Fruit fly (Drosophila melanogaster) whole organism, pupa: ENCODE results near the gene svp.

ENCODE experiments used
- CG10348 ChIP-seq: fragments of 200-800 bp; sonication (Bioruptor generic); IDR thresholded peaks from 2 replicates; pipeline ENCODE4 v1.3.6; 2022; ENCODE audit warnings: missing biosample characterization, missing genetic modification characterization
- CG12605 ChIP-seq: fragments of 200-800 bp; sonication (Bioruptor generic); IDR thresholded peaks from 2 replicates; pipeline ENCODE4 v1.3.6; 2022; ENCODE audit warnings: missing biosample characterization, missing genetic modification characterization
- CG13204 ChIP-seq: fragments of 200-800 bp; sonication (Bioruptor generic); optimal IDR thresholded peaks from 2 replicates; lab custom pipeline; 2018; ENCODE audit warnings: missing biosample characterization, mild to moderate bottlenecking, missing genetic modification characterization, moderate library complexity
- CG14655 ChIP-seq: fragments of 200-800 bp; sonication (Bioruptor generic); optimal IDR thresholded peaks from 3 replicates; lab custom pipeline; 2017; ENCODE audit warnings: mild to moderate bottlenecking, missing biosample characterization, missing genetic modification reagents, missing genetic modification characterization
- CG15710 ChIP-seq: fragments of 200-800 bp; sonication (Bioruptor generic); optimal IDR thresholded peaks from 2 replicates; lab custom pipeline; 2018; ENCODE audit warnings: missing biosample characterization, mild to moderate bottlenecking, missing genetic modification characterization, moderate library complexity
- CG17806 ChIP-seq: fragments of 200-800 bp; sonication (Bioruptor generic); optimal IDR thresholded peaks from 2 replicates; lab custom pipeline; 2018; ENCODE audit warnings: missing biosample characterization, mild to moderate bottlenecking, missing genetic modification characterization, moderate library complexity
- CG32121 ChIP-seq: fragments of 200-800 bp; sonication (Bioruptor generic); IDR thresholded peaks from 2 replicates; pipeline ENCODE4 v1.3.6; 2022; ENCODE audit warnings: missing biosample characterization, missing genetic modification characterization
- CG34367 ChIP-seq: fragments of 200-800 bp; sonication (Bioruptor generic); optimal IDR thresholded peaks from 2 replicates; lab custom pipeline; 2018; ENCODE audit warnings: missing biosample characterization, mild to moderate bottlenecking, missing genetic modification characterization
- CG4496 ChIP-seq: fragments of 200-800 bp; sonication (Bioruptor generic); IDR thresholded peaks from 3 replicates; pipeline ENCODE4 v1.3.6; 2022; ENCODE audit warnings: missing biosample characterization, missing genetic modification characterization
- CG8159 ChIP-seq: fragments of 200-800 bp; sonication (Bioruptor generic); optimal IDR thresholded peaks from 3 replicates; lab custom pipeline; 2018; ENCODE audit warnings: missing biosample characterization, mild to moderate bottlenecking, missing genetic modification characterization, moderate library complexity
- CG8301 ChIP-seq: fragments of 200-800 bp; sonication (Bioruptor generic); optimal IDR thresholded peaks from 2 replicates; lab custom pipeline; 2018; ENCODE audit warnings: missing biosample characterization, mild to moderate bottlenecking, missing genetic modification characterization
- CG9948 ChIP-seq: fragments of 200-800 bp; sonication (Bioruptor generic); optimal IDR thresholded peaks from 2 replicates; lab custom pipeline; 2018; ENCODE audit warnings: missing biosample characterization, mild to moderate bottlenecking, missing genetic modification characterization, moderate library complexity
- D1 ChIP-seq: fragments of 200-800 bp; sonication (Bioruptor generic); optimal IDR thresholded peaks from 2 replicates; lab custom pipeline; 2018; ENCODE audit warnings: missing biosample characterization, mild to moderate bottlenecking, missing genetic modification characterization, moderate library complexity
- EcR ChIP-seq: fragments of 200-800 bp; sonication (Bioruptor generic); optimal IDR thresholded peaks from 3 replicates; lab custom pipeline; 2019; ENCODE audit warnings: missing biosample characterization, missing genetic modification characterization, mild to moderate bottlenecking, moderate library complexity, missing genetic modification reagents
- Ets98B ChIP-seq: fragments of 200-800 bp; sonication (Bioruptor generic); IDR thresholded peaks from 2 replicates; pipeline ENCODE4 v1.3.6; 2022; ENCODE audit warnings: missing biosample characterization, missing genetic modification characterization
- Pif1A ChIP-seq: fragments of 200-800 bp; sonication (Bioruptor generic); optimal IDR thresholded peaks from 3 replicates; lab custom pipeline; 2016; ENCODE audit warnings: missing biosample characterization, missing genetic modification characterization
- Pif1B ChIP-seq: fragments of 200-800 bp; sonication (Bioruptor generic); optimal IDR thresholded peaks from 3 replicates; lab custom pipeline; 2016; ENCODE audit warnings: missing biosample characterization, missing genetic modification characterization
- Snoo ChIP-seq: fragments of 200-800 bp; sonication (Bioruptor generic); optimal IDR thresholded peaks from 3 replicates; lab custom pipeline; 2017; ENCODE audit warnings: missing biosample characterization, mild to moderate bottlenecking, missing genetic modification characterization, inconsistent platforms
- fd96Ca ChIP-seq: fragments of 200-800 bp; sonication (Bioruptor generic); IDR thresholded peaks from 3 replicates; pipeline ENCODE4 v1.3.6; 2022; ENCODE audit warnings: missing biosample characterization, missing genetic modification characterization
- gl ChIP-seq: fragments of 200-800 bp; sonication (Bioruptor generic); optimal IDR thresholded peaks from 2 replicates; lab custom pipeline; 2018; ENCODE audit warnings: missing biosample characterization, mild to moderate bottlenecking, missing genetic modification characterization
- rn ChIP-seq: fragments of 200-800 bp; sonication (Bioruptor generic); IDR thresholded peaks from 2 replicates; pipeline ENCODE4 v1.3.6; 2022; ENCODE audit warnings: missing biosample characterization, missing genetic modification characterization

Gene svp

DNA sequence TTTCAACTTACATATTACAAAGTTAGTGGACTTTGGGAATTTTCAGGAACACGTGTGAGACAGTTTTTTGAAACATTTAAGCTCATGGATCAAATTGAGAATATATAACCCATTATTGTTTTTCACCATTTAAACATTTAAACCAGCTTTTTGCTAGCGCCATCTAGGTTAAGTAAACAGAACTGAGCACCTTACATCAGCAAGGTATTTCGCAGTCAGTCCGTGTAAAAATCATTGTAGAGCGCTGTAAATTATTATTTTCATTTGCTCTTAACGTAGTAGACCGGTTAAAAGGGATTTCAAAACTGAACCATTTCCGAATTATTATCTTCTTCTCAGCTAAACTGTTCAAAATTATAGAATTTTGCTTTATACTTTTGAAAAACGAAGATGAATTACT is 36.4 kb upstream of the svp start, which contains the start of gene Rsbp15:
TSS of gene Rsbp15 (plus strand) at position 295 of the 400 bp plus-strand sequence.
- no peak; the same call in 2 of the 3 replicates for TF ChIP-seq CG4496
- TF ChIP-seq fd96Ca (GFP tag; lab: Robert Waterston, UW), result no peak
- TF ChIP-seq CG12605 (GFP tag; lab: Robert Waterston, UW), result no peak
- TF ChIP-seq CG32121, result no peak
- no peak for TF ChIP-seq CG8301 (tag; lab: Kevin White, UChicago)
- no peak for TF ChIP-seq D1 (tag; lab: Kevin White, UChicago)
- TF ChIP-seq CG17806 (tag; lab: Kevin White, UChicago), result no peak
- no peak for TF ChIP-seq Pif1A (GFP tag; lab: Kevin White, UChicago)
- TF ChIP-seq CG14655 (GFP tag; lab: Kevin White, UChicago), result no peak
- no peak for TF ChIP-seq CG13204 (GFP tag; lab: Kevin White, UChicago)
- no peak for TF ChIP-seq EcR (GFP tag; lab: Kevin White, UChicago)
- no peak for TF ChIP-seq CG9948 (tag; lab: Kevin White, UChicago)
- TF ChIP-seq CG8159 (tag; lab: Kevin White, UChicago), result no peak
- TF ChIP-seq gl (tag; lab: Kevin White, UChicago), result no peak
- TF ChIP-seq, all 21 proteins: peak for 0

DNA sequence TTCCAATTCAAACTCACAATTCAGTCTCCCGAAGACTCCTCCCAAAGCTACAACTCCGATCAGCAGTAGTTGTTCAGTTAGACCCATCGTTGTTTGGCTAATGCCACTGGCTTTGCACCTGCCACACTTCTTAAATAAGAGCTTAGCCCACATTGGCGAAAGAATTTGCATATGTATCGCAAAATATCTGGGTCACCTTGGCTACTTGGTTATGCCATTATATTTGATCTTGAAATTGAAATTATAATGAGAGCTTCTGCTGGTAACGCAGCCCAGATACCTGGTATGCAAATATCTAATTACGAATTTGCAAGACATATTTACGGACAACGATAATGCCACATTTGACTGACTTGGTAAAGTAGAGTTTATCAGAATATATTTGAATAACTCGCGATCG is 33.6 kb upstream of the svp start, which contains the start of gene CG17404:
TSS of gene CG17404 (minus strand) at position 101 of the 400 bp plus-strand sequence.
- TF ChIP-seq D1 (tag; lab: Kevin White, UChicago), result no peak
- no peak for TF ChIP-seq CG14655 (GFP tag; lab: Kevin White, UChicago)
- no peak for TF ChIP-seq rn (GFP tag; lab: Robert Waterston, UW)
- no peak for TF ChIP-seq CG13204 (GFP tag; lab: Kevin White, UChicago)
- no peak for TF ChIP-seq CG10348 (GFP tag; lab: Robert Waterston, UW)
- no peak for TF ChIP-seq CG15710 (tag; lab: Kevin White, UChicago)
- TF ChIP-seq fd96Ca (GFP tag; lab: Robert Waterston, UW), result no peak
- no peak for TF ChIP-seq CG34367 (tag; lab: Kevin White, UChicago)
- no peak for TF ChIP-seq CG32121
- no peak for TF ChIP-seq CG12605 (GFP tag; lab: Robert Waterston, UW)
- no peak for TF ChIP-seq Snoo
- no peak for TF ChIP-seq CG8159 (tag; lab: Kevin White, UChicago)

DNA sequence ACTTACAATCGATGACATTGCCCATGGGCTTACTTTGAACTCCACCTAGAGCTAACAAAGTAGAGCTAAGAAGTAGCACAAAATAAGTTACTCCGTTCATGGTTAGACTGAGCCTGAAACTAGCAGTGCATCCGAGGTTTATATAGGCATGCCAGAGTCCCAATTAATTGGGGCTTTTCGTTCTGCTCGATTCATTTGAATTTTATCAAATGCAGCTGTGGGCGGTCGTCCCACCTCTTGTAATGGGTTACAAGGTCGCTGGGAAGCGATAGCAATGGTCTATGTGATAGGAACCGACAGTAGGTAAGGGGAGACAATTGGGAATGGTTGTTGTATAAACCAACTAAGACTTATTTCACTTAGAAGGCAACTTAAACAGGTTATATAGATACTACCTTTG is 32.3 kb upstream of the svp start, which contains the start of gene CG12256:
TSS of gene CG12256 (minus strand) at position 101 of the 400 bp plus-strand sequence.
- TF ChIP-seq fd96Ca (GFP tag; lab: Robert Waterston, UW), result no peak
- no peak for TF ChIP-seq CG15710 (tag; lab: Kevin White, UChicago)
- no peak for TF ChIP-seq rn (GFP tag; lab: Robert Waterston, UW)
- TF ChIP-seq CG34367 (tag; lab: Kevin White, UChicago), result no peak
- no peak for TF ChIP-seq CG14655 (GFP tag; lab: Kevin White, UChicago)
- TF ChIP-seq CG17806 (tag; lab: Kevin White, UChicago), result no peak

DNA sequence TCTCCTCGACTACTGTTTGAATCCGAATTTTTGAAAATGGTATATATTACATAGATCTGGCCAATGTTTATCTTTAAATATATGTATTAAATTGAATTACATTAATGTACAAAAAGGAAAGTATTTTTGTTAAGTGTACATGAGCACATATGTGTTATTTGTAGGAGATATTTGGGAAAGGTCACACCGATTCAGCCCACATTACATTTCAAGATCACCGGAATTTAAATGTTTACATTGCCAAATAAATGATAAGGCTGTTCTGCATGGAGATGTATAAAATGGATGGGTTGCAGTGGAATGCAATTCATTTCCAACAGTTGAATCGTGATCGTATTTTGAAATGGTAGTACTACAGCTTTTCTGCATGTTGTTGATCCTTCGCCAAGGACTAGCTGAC is 29.4 kb upstream of the svp start, which contains the start of gene CG3916:
TSS of gene CG3916 (plus strand) at position 301 of the 400 bp plus-strand sequence.
- no peak for TF ChIP-seq CG8301 (tag; lab: Kevin White, UChicago)
- no peak for TF ChIP-seq fd96Ca (GFP tag; lab: Robert Waterston, UW)
- TF ChIP-seq CG13204 (GFP tag; lab: Kevin White, UChicago), result no peak
- TF ChIP-seq EcR (GFP tag; lab: Kevin White, UChicago), result no peak
- TF ChIP-seq CG14655 (GFP tag; lab: Kevin White, UChicago), result no peak
- no peak for TF ChIP-seq Snoo
- no peak for TF ChIP-seq CG10348 (GFP tag; lab: Robert Waterston, UW)
- no peak for TF ChIP-seq CG34367 (tag; lab: Kevin White, UChicago)
- no peak for TF ChIP-seq Ets98B (GFP tag; lab: Robert Waterston, UW)
- TF ChIP-seq Pif1B, result no peak
- TF ChIP-seq CG32121, result no peak
- TF ChIP-seq CG12605 (GFP tag; lab: Robert Waterston, UW), result no peak
- no peak for TF ChIP-seq CG17806 (tag; lab: Kevin White, UChicago)
- TF ChIP-seq Pif1A (GFP tag; lab: Kevin White, UChicago), result no peak
- no peak for TF ChIP-seq CG15710 (tag; lab: Kevin White, UChicago)
- TF ChIP-seq CG4496, result no peak

DNA sequence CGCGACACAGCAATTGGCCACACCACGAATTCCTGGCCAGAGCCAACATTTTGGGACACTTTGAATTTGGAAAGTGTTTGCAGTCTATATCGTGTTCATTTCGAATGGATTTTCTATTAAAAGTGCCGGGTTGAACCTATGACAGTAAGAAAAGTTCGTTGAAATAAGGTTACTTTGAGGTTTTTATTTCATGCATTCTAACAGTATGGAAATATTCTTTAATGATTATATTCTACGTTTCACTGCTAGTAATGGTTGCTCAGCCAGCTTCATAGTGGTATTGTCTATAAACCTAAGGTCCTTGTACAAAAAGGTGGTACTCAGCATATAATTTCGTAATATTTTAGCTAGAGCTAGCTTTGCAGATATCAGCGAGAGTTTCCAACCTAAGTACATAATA is 25.9 kb upstream of the svp start, which contains the start of gene Pglym87:
TSS of gene Pglym87 (minus strand) at position 101 of the 400 bp plus-strand sequence.
- TF ChIP-seq CG12605 (GFP tag; lab: Robert Waterston, UW), result no peak
- no peak for TF ChIP-seq EcR (GFP tag; lab: Kevin White, UChicago)
- TF ChIP-seq Pif1A (GFP tag; lab: Kevin White, UChicago), result no peak
- TF ChIP-seq CG13204 (GFP tag; lab: Kevin White, UChicago), result no peak
- no peak for TF ChIP-seq CG32121
- TF ChIP-seq CG4496, result no peak
- TF ChIP-seq rn (GFP tag; lab: Robert Waterston, UW), result no peak
- no peak for TF ChIP-seq Snoo
- TF ChIP-seq CG8301 (tag; lab: Kevin White, UChicago), result no peak
- TF ChIP-seq fd96Ca (GFP tag; lab: Robert Waterston, UW), result no peak
- no peak for TF ChIP-seq CG17806 (tag; lab: Kevin White, UChicago)
- TF ChIP-seq Pif1B, result no peak
- no peak for TF ChIP-seq CG8159 (tag; lab: Kevin White, UChicago)

DNA sequence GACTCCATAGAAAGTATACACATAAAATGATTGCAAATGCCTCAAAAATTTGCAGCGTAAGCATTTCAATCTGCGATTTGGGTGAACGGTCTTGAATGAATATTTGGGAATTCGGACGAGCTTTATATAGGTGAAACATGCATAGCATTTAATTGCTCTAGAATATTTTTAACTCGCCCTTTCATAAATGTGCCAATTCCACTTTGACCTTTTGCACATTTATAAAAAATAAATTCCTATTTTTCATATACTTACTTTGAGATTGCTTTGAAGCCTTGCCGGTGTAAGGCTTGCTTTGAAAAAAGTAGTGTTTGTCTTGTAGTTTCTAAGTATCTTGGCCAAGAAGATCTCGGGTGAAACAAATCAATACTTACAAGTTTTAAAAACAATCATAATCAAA is 24.0 kb upstream of the svp start, which contains the start of gene Cyp313a5:
TSS of gene Cyp313a5 (minus strand) at position 101 of the 400 bp plus-strand sequence.
- no peak for TF ChIP-seq Snoo
- no peak for TF ChIP-seq CG12605 (GFP tag; lab: Robert Waterston, UW)
- TF ChIP-seq CG14655 (GFP tag; lab: Kevin White, UChicago), result no peak
- no peak for TF ChIP-seq CG34367 (tag; lab: Kevin White, UChicago)
- TF ChIP-seq fd96Ca (GFP tag; lab: Robert Waterston, UW), result no peak
- no peak for TF ChIP-seq Pif1B
- no peak for TF ChIP-seq CG13204 (GFP tag; lab: Kevin White, UChicago)
- no peak for TF ChIP-seq rn (GFP tag; lab: Robert Waterston, UW)
- no peak for TF ChIP-seq CG32121
- no peak for TF ChIP-seq CG4496
- no peak for TF ChIP-seq CG15710 (tag; lab: Kevin White, UChicago)
- TF ChIP-seq EcR (GFP tag; lab: Kevin White, UChicago), result no peak
- no peak for TF ChIP-seq CG9948 (tag; lab: Kevin White, UChicago)
- no peak for TF ChIP-seq Ets98B (GFP tag; lab: Robert Waterston, UW)
- TF ChIP-seq CG10348 (GFP tag; lab: Robert Waterston, UW), result no peak
- TF ChIP-seq CG8159 (tag; lab: Kevin White, UChicago), result no peak
- no peak for TF ChIP-seq CG8301 (tag; lab: Kevin White, UChicago)
- no peak for TF ChIP-seq Pif1A (GFP tag; lab: Kevin White, UChicago)
- no peak for TF ChIP-seq gl (tag; lab: Kevin White, UChicago)
- TF ChIP-seq, all 21 proteins: peak for 0
